Fruit fly (Drosophila melanogaster): ENCODE data around the gene ogre.

The ogre gene

dm6 chrX:6982054-6982453 is 9.1 kb downstream of the ogre start (continued):
- 0 out of 2 replicates have a peak, but pooled peaks have one; percentile 16 for TF ChIP-seq ranshi (GFP tag; IDR thresholded peaks at IDR 0.05)
- TF ChIP-seq Dad (GFP tag; optimal IDR thresholded peaks at IDR 0.05) = no peak
- no peak for TF ChIP-seq bab2 (GFP tag; optimal IDR thresholded peaks at IDR 0.05)
- TF ChIP-seq HLHmδ (GFP tag; optimal IDR thresholded peaks at IDR 0.05) = no peak
- no peak for TF ChIP-seq CG6654 (GFP tag; optimal IDR thresholded peaks at IDR 0.05)
- TF ChIP-seq CG8765 (GFP tag; IDR thresholded peaks at IDR 0.05) = no peak
- no peak for TF ChIP-seq CG32767 (GFP tag; IDR thresholded peaks at IDR 0.05)
- TF ChIP-seq seq (GFP tag; IDR thresholded peaks at IDR 0.05) = no peak
- no peak for TF ChIP-seq fd64A (GFP tag; optimal IDR thresholded peaks at IDR 0.05)
- TF ChIP-seq Usf (GFP tag; optimal IDR thresholded peaks at IDR 0.05) = no peak
- TF ChIP-seq ERR (GFP tag; optimal IDR thresholded peaks at IDR 0.05) = no peak
- no peak for TF ChIP-seq aop (GFP tag; IDR thresholded peaks at IDR 0.05)
- no peak for TF ChIP-seq dati (GFP tag; IDR thresholded peaks at IDR 0.05)
- TF ChIP-seq CG12769 (tag; optimal IDR thresholded peaks at IDR 0.05) = no peak
- no peak for TF ChIP-seq Dll (GFP tag; IDR thresholded peaks at IDR 0.05; ENCODE audit: partially characterized antibody)
- TF ChIP-seq tna (GFP tag; IDR thresholded peaks at IDR 0.05; ENCODE audit: partially characterized antibody) = no peak
- TF ChIP-seq zen2 (GFP tag; IDR thresholded peaks at IDR 0.05; ENCODE audit: partially characterized antibody) = no peak
- TF ChIP-seq HmgZ (tag; optimal IDR thresholded peaks at IDR 0.05) = no peak
- TF ChIP-seq CTCF (GFP tag; optimal IDR thresholded peaks at IDR 0.05) = no peak
- peak; percentile 2 for TF ChIP-seq CG9817 (tag; optimal IDR thresholded peaks at IDR 0.05)
- TF ChIP-seq CG17385 (GFP tag; optimal IDR thresholded peaks at IDR 0.05) = no peak
- no peak for TF ChIP-seq bcd (GFP tag; optimal IDR thresholded peaks at IDR 0.05)
- no peak for TF ChIP-seq CG3847 (GFP tag; IDR thresholded peaks at IDR 0.05)
- TF ChIP-seq CG7786 (GFP tag; optimal IDR thresholded peaks at IDR 0.05) = no peak
- TF ChIP-seq CG10979 (tag; optimal IDR thresholded peaks at IDR 0.05) = peak; percentile 59
- TF ChIP-seq sisA (GFP tag; IDR thresholded peaks at IDR 0.05) = no peak
- peak; percentile 75 for TF ChIP-seq sens (GFP tag)
- no peak for TF ChIP-seq CG11456 (GFP tag; IDR thresholded peaks at IDR 0.05)
- no peak for TF ChIP-seq vnd (GFP tag; IDR thresholded peaks at IDR 0.05; ENCODE audit: partially characterized antibody)
- TF ChIP-seq CG2120 (GFP tag; optimal IDR thresholded peaks at IDR 0.05) = peak; percentile 45
- no peak for TF ChIP-seq eyg (GFP tag; optimal IDR thresholded peaks at IDR 0.05)
- TF ChIP-seq CG9215 (GFP tag; IDR thresholded peaks at IDR 0.05) = no peak
- TF ChIP-seq CG2678 (tag; optimal IDR thresholded peaks at IDR 0.05) = peak; percentile 58
- TF ChIP-seq tup (GFP tag; optimal IDR thresholded peaks at IDR 0.05) = no peak
- no peak for TF ChIP-seq fru (optimal IDR thresholded peaks at IDR 0.05)
- no peak for TF ChIP-seq MBD-R2 (GFP tag; IDR thresholded peaks at IDR 0.05)
- peak in 1 of 2 experiments; percentile 62 for TF ChIP-seq bsh (GFP tag; optimal IDR thresholded peaks at IDR 0.05)
- no peak for TF ChIP-seq Deaf1 (tag; optimal IDR thresholded peaks at IDR 0.05)
- no peak for TF ChIP-seq YL-1 (GFP tag; optimal IDR thresholded peaks at IDR 0.05)
- no peak for TF ChIP-seq maf-S (GFP tag; optimal IDR thresholded peaks at IDR 0.05)
- TF ChIP-seq emc (GFP tag; optimal IDR thresholded peaks at IDR 0.05) = no peak
- no peak for TF ChIP-seq Sin3A (optimal IDR thresholded peaks at IDR 0.05)
- no peak for TF ChIP-seq CG14860 (GFP tag; IDR thresholded peaks at IDR 0.05; ENCODE audit: partially characterized antibody)
- no peak for TF ChIP-seq HmgD (GFP tag; optimal IDR thresholded peaks at IDR 0.05)
- no peak for TF ChIP-seq Dref (GFP tag; IDR thresholded peaks at IDR 0.05)
- TF ChIP-seq CG31224 (GFP tag; IDR thresholded peaks at IDR 0.05) = no peak
- TF ChIP-seq p53 (GFP tag; optimal IDR thresholded peaks at IDR 0.05) = no peak
- TF ChIP-seq CG9876 (GFP tag; optimal IDR thresholded peaks at IDR 0.05) = no peak
- no peak for TF ChIP-seq Max (GFP tag; optimal IDR thresholded peaks at IDR 0.05)
- peak; percentile 12 for TF ChIP-seq tio (GFP tag; optimal IDR thresholded peaks at IDR 0.05)
- TF ChIP-seq jing (GFP tag; optimal IDR thresholded peaks at IDR 0.05) = peak; percentile 3
- no peak for TF ChIP-seq her (GFP tag; optimal IDR thresholded peaks at IDR 0.05)
- TF ChIP-seq BEAF-32 (GFP tag; optimal IDR thresholded peaks at IDR 0.05) = no peak
- no peak for TF ChIP-seq ham (GFP tag; IDR thresholded peaks at IDR 0.05)

Data from whole organism, embryonic.